Fruit fly (Drosophila melanogaster): ENCODE data around the gene CG12715.

CG12715 gene

DNA sequence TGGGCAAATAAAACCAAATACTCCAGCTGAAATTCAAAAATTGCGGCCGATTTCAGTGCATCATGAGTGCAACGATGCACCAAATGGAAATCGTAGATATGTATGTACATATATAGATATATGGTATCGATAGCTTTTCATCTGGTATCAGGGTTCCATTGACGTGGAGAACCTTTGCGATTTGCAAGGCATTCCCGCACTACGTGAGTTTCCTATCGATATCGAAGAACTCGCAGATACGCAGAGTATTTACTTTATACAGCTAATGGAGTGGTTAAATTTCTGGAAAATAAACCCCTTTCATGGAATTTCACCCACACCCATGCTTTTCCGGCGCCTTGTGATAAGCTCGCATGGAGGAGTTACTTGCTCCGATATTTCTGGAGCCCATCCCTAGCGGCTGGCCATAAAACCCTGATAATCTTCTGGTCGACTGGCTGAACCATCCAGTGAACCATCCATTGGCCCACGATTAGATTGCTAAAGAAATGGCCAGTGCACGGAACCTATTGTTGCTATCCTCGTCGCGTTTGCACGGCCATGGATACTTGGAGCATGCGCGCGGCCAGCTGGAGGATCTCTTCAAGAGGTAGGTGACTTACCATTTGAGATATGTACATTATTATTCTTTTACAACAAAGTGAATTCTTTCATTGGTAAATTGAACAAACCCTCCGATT is 39.1 kb upstream of the CG12715 start, which contains the start of gene CG2200 (continued):
- TF ChIP-seq ATbp (GFP tag; optimal IDR thresholded peaks at IDR 0.05), result no peak
- no peak for TF ChIP-seq pnt (GFP tag; optimal IDR thresholded peaks at IDR 0.05)
- TF ChIP-seq Neu2 (GFP tag; optimal IDR thresholded peaks at IDR 0.05; ENCODE audit: borderline replicate concordance), result no peak
- no peak for TF ChIP-seq slp2 (GFP tag; optimal IDR thresholded peaks at IDR 0.05)
- TF ChIP-seq CG15073 (GFP tag; optimal IDR thresholded peaks at IDR 0.05), result no peak
- peak; percentile 76 for TF ChIP-seq Doc3 (GFP tag; IDR thresholded peaks at IDR 0.05; ENCODE audit: partially characterized antibody)
- TF ChIP-seq B-H2 (GFP tag; optimal IDR thresholded peaks at IDR 0.05), result no peak
- peak; percentile 3 for TF ChIP-seq CG9817 (tag; optimal IDR thresholded peaks at IDR 0.05)
- no peak for TF ChIP-seq hth (optimal IDR thresholded peaks at IDR 0.05)
- no peak for TF ChIP-seq CG18476 (GFP tag; optimal IDR thresholded peaks at IDR 0.05)
- TF ChIP-seq CG13775 (GFP tag; optimal IDR thresholded peaks at IDR 0.05), result peak; percentile 23
- TF ChIP-seq CG15601 (tag; optimal IDR thresholded peaks at IDR 0.05), result no peak
- TF ChIP-seq knrl (GFP tag; IDR thresholded peaks at IDR 0.05; ENCODE audit: partially characterized antibody), result peak; percentile 88
- TF ChIP-seq CG10267 (tag; optimal IDR thresholded peaks at IDR 0.05), result peak; percentile 9
- peak; percentile 27 for TF ChIP-seq CG4617 (GFP tag; optimal IDR thresholded peaks at IDR 0.05; ENCODE audit: borderline replicate concordance)
- TF ChIP-seq croc (GFP tag; conservative IDR thresholded peaks at IDR 0.05), result no peak
- TF ChIP-seq Myb (GFP tag; optimal IDR thresholded peaks at IDR 0.05), result peak; percentile 16
- no peak for TF ChIP-seq CG6254 (GFP tag; optimal IDR thresholded peaks at IDR 0.05)
- peak; percentile 97 for TF ChIP-seq CG2116 (GFP tag; optimal IDR thresholded peaks at IDR 0.05)
- no peak for TF ChIP-seq run (tag; optimal IDR thresholded peaks at IDR 0.05)
- TF ChIP-seq chinmo (GFP tag; IDR thresholded peaks at IDR 0.05; ENCODE audit: partially characterized antibody), result peak; percentile 54; the same call in 2 of the 4 replicates
- no peak for TF ChIP-seq Nf-YB (GFP tag; optimal IDR thresholded peaks at IDR 0.05)
- TF ChIP-seq CkIIα-i1 (GFP tag; IDR thresholded peaks at IDR 0.05), result no peak
- peak; percentile 4 for TF ChIP-seq CG9797 (GFP tag; optimal IDR thresholded peaks at IDR 0.05)
- peak; percentile 71 for TF ChIP-seq CG7963 (GFP tag; IDR thresholded peaks at IDR 0.05; ENCODE audit: partially characterized antibody)
- peak; percentile 46 for TF ChIP-seq PHDP (tag; optimal IDR thresholded peaks at IDR 0.05)
- peak; percentile 41 for TF ChIP-seq CG13894 (tag; optimal IDR thresholded peaks at IDR 0.05)
- TF ChIP-seq Mrtf (GFP tag; IDR thresholded peaks at IDR 0.05), result no peak
- TF ChIP-seq CG12391 (tag; optimal IDR thresholded peaks at IDR 0.05), result peak; percentile 42
- no peak for TF ChIP-seq CG7987 (GFP tag; optimal IDR thresholded peaks at IDR 0.05)
- no peak for TF ChIP-seq CG31388 (GFP tag; optimal IDR thresholded peaks at IDR 0.05)
- TF ChIP-seq kni (GFP tag; optimal IDR thresholded peaks at IDR 0.05), result no peak
- no peak for TF ChIP-seq scrt (GFP tag; optimal IDR thresholded peaks at IDR 0.05)
- TF ChIP-seq Doc2 (GFP tag; IDR thresholded peaks at IDR 0.05), result no peak
- peak; percentile 3 for TF ChIP-seq CG18619 (GFP tag; optimal IDR thresholded peaks at IDR 0.05)
- TF ChIP-seq CG12744 (GFP tag; optimal IDR thresholded peaks at IDR 0.05), result no peak
- TF ChIP-seq Hmx (GFP tag; optimal IDR thresholded peaks at IDR 0.05), result no peak
- TF ChIP-seq CG1647 (GFP tag; optimal IDR thresholded peaks at IDR 0.05), result no peak
- no peak for TF ChIP-seq CG6683 (GFP tag; optimal IDR thresholded peaks at IDR 0.05)
- no peak for TF ChIP-seq Hand (GFP tag; optimal IDR thresholded peaks at IDR 0.05)
- peak; percentile 63 for TF ChIP-seq Rfx (GFP tag; IDR thresholded peaks at IDR 0.05)
- TF ChIP-seq Eip74EF (GFP tag; optimal IDR thresholded peaks at IDR 0.05), result no peak
- TF ChIP-seq mld (GFP tag; IDR thresholded peaks at IDR 0.05; ENCODE audit: partially characterized antibody), result peak; percentile 69; the same call in 2 of the 3 replicates
- no peak for TF ChIP-seq nau (GFP tag; optimal IDR thresholded peaks at IDR 0.05)
- no peak for TF ChIP-seq Awh (GFP tag; IDR thresholded peaks at IDR 0.05)
- TF ChIP-seq Max (GFP tag; optimal IDR thresholded peaks at IDR 0.05), result peak; percentile 2
- no peak for TF ChIP-seq Taf1 (GFP tag; IDR thresholded peaks at IDR 0.05)
- TF ChIP-seq ken (GFP tag; IDR thresholded peaks at IDR 0.05), result peak; percentile 53; the same call in 1 of the 3 replicates
